Worm (Caenorhabditis elegans): ENCODE results near the gene F14H8.4.

DNA sequence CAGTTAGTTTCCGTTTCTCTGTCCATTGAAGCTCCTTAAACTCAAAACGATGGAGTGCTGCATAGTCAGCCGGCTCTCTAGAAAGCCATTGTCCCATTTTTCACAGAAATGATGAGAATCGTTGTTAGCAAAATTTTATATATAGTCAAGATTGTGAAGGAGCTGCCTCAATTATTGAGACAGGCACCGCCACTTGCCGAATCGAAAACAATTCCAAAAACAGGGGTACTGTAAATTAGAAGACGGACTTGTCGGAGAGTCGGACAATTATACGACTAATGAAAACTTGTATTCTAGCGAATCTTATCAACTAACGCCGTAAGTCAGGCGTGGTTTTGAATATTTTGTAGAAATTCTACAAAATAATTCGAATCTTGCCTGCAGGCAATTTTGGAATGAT, 3.4 kb upstream of the F14H8.4 start, which contains the start of gene F14H8.2:
- no peak for TF ChIP-seq nfya-1 (tag; optimal IDR thresholded peaks at IDR 0.05; ENCODE audit: borderline replicate concordance, insufficient read depth)
- TF ChIP-seq dpff-1 (tag; optimal IDR thresholded peaks at IDR 0.05): no peak
- no peak for TF ChIP-seq rec-8 (tag; optimal IDR thresholded peaks at IDR 0.05)
- TF ChIP-seq C17E4.6 (GFP tag; IDR thresholded peaks at IDR 0.05): no peak
- TF ChIP-seq unc-62 (GFP tag; optimal IDR thresholded peaks at IDR 0.05): no peak
- no peak for TF ChIP-seq gei-17 (GFP tag; optimal IDR thresholded peaks at IDR 0.05)
- no peak for TF ChIP-seq bed-2 (GFP tag; IDR thresholded peaks at IDR 0.05)
- no peak for TF ChIP-seq mxl-1 (tag; optimal IDR thresholded peaks at IDR 0.05)
- no peak for TF ChIP-seq Y53F4B.3 (GFP tag; IDR thresholded peaks at IDR 0.05)
- TF ChIP-seq dpl-1 (GFP tag; optimal IDR thresholded peaks at IDR 0.05): no peak
- TF ChIP-seq zfh-2 (GFP tag; conservative IDR thresholded peaks at IDR 0.05): no peak
- no peak for TF ChIP-seq ceh-27 (GFP tag; optimal IDR thresholded peaks at IDR 0.05)
- TF ChIP-seq hlh-12 (tag; optimal IDR thresholded peaks at IDR 0.05): no peak
- TF ChIP-seq fkh-3 (tag; optimal IDR thresholded peaks at IDR 0.05): no peak
